Fruit fly (Drosophila melanogaster): ENCODE results near the gene otu.

Gene otu

DNA sequence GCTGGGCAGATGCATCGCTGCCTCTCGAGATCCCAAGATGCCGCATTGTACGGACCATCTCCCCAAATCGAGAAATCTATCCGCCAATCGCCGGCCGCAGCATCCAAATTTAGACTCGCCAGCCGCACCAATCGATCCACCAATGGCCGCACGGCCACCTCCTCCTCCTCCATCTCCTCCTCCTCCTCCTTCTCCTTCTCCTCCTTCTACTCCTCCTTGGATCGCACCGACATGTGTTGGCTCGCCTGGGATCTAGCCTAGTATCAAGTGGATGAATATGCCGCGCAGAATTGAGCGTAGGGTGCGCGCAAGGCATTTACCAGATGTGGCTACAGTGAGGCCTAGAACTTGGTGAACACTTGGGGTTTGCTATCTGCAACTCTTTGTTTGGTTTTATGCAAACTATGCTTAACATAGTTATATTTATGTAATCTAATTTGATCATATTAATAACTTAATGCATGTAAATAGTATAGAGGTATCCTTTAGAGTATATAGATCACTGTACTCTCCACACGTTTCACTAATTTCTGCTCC is 34.2 kb downstream of the otu start, which contains the start of gene org-1 (continued):
- TF ChIP-seq CG8944 (GFP tag; optimal IDR thresholded peaks at IDR 0.05) (peak; percentile 86), Gug (GFP tag; IDR thresholded peaks at IDR 0.05) (peak; percentile 98), cg (GFP tag; optimal IDR thresholded peaks at IDR 0.05) (no peak), Optix (GFP tag; IDR thresholded peaks at IDR 0.05) (peak; percentile 96), Elba2 (GFP tag; optimal IDR thresholded peaks at IDR 0.05) (peak; percentile 21), Stat92E (GFP tag; optimal IDR thresholded peaks at IDR 0.05) (peak in 1 of 3 experiments; percentile 89), CG8765 (GFP tag; IDR thresholded peaks at IDR 0.05) (peak; percentile 96), croc (GFP tag; conservative IDR thresholded peaks at IDR 0.05) (peak; percentile 98), zfh2 (GFP tag; optimal IDR thresholded peaks at IDR 0.05) (peak; percentile 37), schlank (tag; optimal IDR thresholded peaks at IDR 0.05) (peak; percentile 70), crol (GFP tag; IDR thresholded peaks at IDR 0.05) (peak; percentile 91), Dfd (GFP tag; optimal IDR thresholded peaks at IDR 0.05) (no peak), CG1832 (GFP tag; optimal IDR thresholded peaks at IDR 0.05) (no peak), sna (GFP tag; IDR thresholded peaks at IDR 0.05; ENCODE audit: partially characterized antibody) (no peak), Mrtf (GFP tag; IDR thresholded peaks at IDR 0.05) (peak; percentile 98), Blimp-1 (GFP tag; optimal IDR thresholded peaks at IDR 0.05) (peak; percentile 94), sob (GFP tag; IDR thresholded peaks at IDR 0.05) (peak; percentile 96), toy (GFP tag; IDR thresholded peaks at IDR 0.05) (peak; percentile 95), pum (GFP tag; optimal IDR thresholded peaks at IDR 0.05) (peak; percentile 89), C15 (GFP tag; IDR thresholded peaks at IDR 0.05) (peak; percentile 95), CG6689 (GFP tag; IDR thresholded peaks at IDR 0.05) (peak; percentile 98), CG11695 (GFP tag; IDR thresholded peaks at IDR 0.05) (peak; percentile 95), cwo (GFP tag; optimal IDR thresholded peaks at IDR 0.05) (peak; percentile 82), Hr3 (GFP tag; optimal IDR thresholded peaks at IDR 0.05) (peak; percentile 94), CG1233 (GFP tag; optimal IDR thresholded peaks at IDR 0.05) (peak; percentile 93), CG4617 (GFP tag; optimal IDR thresholded peaks at IDR 0.05; ENCODE audit: borderline replicate concordance) (peak; percentile 78), CG2120 (GFP tag; optimal IDR thresholded peaks at IDR 0.05) (peak; percentile 86), zen2 (GFP tag; IDR thresholded peaks at IDR 0.05; ENCODE audit: partially characterized antibody) (no peak), esg (GFP tag; conservative IDR thresholded peaks at IDR 0.05) (peak; percentile 97), MTF-1 (GFP tag; optimal IDR thresholded peaks at IDR 0.05; ENCODE audit: borderline replicate concordance) (peak; percentile 91), CG4730 (GFP tag; IDR thresholded peaks at IDR 0.05) (peak; percentile 97), Bteb2 (GFP tag; optimal IDR thresholded peaks at IDR 0.05) (peak; percentile 69), CG17829 (tag; optimal IDR thresholded peaks at IDR 0.05) (peak; percentile 97), CG32532 (GFP tag; IDR thresholded peaks at IDR 0.05) (peak; percentile 96), Spps (tag; optimal IDR thresholded peaks at IDR 0.05) (peak; percentile 93), tio (GFP tag; optimal IDR thresholded peaks at IDR 0.05) (peak; percentile 92), CG6813 (GFP tag; optimal IDR thresholded peaks at IDR 0.05) (peak; percentile 91), CG11723 (GFP tag; optimal IDR thresholded peaks at IDR 0.05) (peak; percentile 86), nerfin-1 (tag; optimal IDR thresholded peaks at IDR 0.05) (peak; percentile 93), Jarid2 (GFP tag; optimal IDR thresholded peaks at IDR 0.05) (peak; percentile 73), CG10543 (GFP tag; optimal IDR thresholded peaks at IDR 0.05) (peak; percentile 88), da (GFP tag; optimal IDR thresholded peaks at IDR 0.05) (peak; percentile 73), D19A (tag; optimal IDR thresholded peaks at IDR 0.05) (peak; percentile 92), CG2202 (tag; optimal IDR thresholded peaks at IDR 0.05) (peak; percentile 90), seq (GFP tag; IDR thresholded peaks at IDR 0.05) (peak; percentile 97), CG2678 (tag; optimal IDR thresholded peaks at IDR 0.05) (peak; percentile 95), stc (GFP tag; IDR thresholded peaks at IDR 0.05) (peak; percentile 96), CG15011 (GFP tag; optimal IDR thresholded peaks at IDR 0.05) (peak; percentile 86), CG14965 (GFP tag; optimal IDR thresholded peaks at IDR 0.05; ENCODE audit: borderline replicate concordance) (no peak), chif (GFP tag; optimal IDR thresholded peaks at IDR 0.05) (peak; percentile 82 to 95)
